Fruit fly (Drosophila melanogaster): Measurements from ENCODE around the gene MED17.

Gene MED17

DNA sequence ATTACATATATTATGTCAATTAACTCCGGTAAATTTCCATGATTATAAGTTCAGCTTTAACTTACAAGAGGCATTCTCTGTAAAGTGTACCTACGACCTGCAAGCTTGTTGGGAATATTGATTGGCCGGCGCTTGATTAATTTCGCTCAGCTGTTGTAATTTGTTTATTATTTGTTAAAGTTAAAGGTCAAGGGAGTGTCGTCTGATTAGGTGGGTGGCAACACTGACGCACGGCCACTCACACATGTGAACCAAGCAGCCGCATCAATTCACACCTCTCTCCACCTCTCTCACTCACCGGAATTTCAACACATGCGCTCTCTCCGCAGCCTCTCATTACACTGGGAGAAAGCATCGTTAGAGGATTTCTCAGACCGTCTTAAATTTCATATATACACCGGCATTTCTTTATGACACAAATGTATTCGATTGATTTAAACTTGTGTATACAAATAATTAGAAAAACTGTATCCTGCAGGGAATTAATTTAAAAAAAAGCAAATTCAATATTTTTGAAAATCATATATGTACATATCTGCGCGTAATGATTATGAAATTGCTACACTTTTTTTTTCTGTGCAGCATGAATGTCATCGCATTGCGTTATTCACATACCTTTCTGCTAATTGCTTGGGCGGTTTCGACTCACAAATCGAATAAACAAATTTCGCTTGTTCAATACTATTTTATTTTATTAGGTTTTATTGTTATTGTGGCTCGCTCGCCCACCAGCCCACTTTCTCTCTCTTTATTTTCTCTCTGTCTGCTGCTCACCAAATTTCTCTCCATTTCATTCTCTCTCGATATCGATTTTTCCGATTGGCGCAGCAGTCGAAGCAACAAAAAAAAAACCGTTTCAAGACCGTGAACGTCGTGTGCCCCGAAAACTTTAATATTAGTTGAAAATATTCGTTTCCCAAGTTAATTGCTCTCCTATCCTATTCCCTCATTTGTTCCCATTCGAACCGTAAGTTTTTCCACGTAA is 16.6 kb upstream of the MED17 start:
- peak; percentile 89 for TF ChIP-seq noc (tag; optimal IDR thresholded peaks at IDR 0.05)

DNA sequence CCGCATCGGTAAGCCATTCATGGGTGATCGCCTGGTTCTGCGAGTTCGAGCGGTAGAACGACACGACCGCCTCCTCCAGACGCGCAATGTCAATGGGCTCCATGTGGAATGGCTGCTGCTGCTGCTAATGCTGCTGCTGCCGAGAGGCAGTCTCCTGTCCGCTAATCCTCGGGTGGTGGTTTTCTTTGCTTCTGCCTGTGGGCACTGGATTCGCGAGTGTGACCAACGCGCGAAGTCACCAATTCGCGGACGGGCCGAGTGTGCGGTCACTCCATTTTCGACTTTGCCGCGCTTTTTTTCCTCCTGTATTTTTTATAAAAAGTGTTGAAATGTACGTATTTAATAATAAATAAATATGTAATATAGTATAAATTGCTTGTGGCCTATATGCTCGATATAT is 5.6 kb upstream of the MED17 start, which contains the start of gene cdm:
TSS of gene cdm (minus strand) at position 236 of the 400 bp plus-strand sequence.
- TF ChIP-seq noc (tag; optimal IDR thresholded peaks at IDR 0.05): no peak

DNA sequence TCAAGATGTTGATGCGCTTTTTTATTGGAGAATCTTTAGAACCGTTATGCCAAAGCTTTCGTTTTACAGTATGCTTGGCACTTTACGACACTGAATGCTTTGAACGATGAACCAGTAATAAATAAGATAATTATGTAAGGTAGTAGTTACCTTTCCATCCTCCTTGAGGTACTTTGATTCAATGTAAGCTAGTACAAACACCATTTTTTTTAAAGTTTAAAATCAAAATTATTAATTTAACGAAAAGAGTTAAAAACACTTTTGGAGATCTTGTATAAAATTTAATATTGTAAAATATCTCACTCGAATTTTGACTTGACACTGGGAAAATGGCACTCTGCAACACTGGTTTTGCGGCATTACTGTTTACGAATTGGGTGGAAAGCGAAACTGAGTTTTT is 3.5 kb upstream of the MED17 start, which contains the start of the genes Arp5 and CG7208:
TSS of gene Arp5 (plus strand) at position 114 of the 400 bp plus-strand sequence.
TSS of gene CG7208 (minus strand) at position 331 of the 400 bp plus-strand sequence.
- TF ChIP-seq noc (tag; optimal IDR thresholded peaks at IDR 0.05): peak; percentile 81

DNA sequence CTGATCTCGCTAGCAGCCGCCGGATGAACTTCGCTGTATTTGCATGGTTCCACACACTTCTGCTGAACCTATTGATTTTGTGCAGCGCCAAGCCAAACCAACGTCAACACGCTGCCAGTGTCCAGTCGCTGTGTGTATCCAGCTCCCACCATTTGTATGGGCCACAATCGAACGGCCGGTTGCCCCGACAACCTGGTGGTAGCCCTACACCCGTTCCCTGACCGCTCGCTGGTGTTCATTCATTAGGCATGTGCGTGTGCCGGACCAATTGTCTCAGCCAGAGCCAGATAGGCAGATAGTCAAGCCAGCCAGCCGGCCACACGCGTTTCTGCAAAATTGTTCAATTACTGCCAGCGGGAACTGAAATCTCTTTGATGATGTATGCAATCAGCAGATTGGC is 3.0 kb downstream of the MED17 start, which contains the start of gene CG14313:
TSS of gene CG14313 (minus strand) at position 101 of the 400 bp plus-strand sequence.
- TF ChIP-seq noc (tag; optimal IDR thresholded peaks at IDR 0.05): no peak

DNA sequence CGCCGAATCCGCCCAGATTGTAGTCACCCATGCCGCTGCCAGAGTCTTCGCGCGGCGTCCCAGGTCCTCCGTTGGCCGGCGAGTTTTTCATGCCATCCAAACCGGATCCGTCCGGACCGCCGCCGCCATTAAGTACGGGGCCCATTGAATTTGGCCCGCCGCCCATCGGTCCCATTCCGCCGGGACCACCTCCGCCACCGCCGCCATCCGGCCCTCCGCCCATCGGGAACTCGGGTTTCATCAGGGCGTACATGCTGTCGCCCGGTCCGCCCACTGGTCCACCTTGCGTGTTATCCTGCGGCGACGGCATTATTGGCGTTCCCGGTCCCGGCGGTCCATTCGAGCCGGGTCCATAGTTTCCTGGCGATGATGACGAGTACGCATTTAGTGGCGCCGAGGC is 6.4 kb downstream of the MED17 start:
- TF ChIP-seq noc (tag; optimal IDR thresholded peaks at IDR 0.05): no peak

DNA sequence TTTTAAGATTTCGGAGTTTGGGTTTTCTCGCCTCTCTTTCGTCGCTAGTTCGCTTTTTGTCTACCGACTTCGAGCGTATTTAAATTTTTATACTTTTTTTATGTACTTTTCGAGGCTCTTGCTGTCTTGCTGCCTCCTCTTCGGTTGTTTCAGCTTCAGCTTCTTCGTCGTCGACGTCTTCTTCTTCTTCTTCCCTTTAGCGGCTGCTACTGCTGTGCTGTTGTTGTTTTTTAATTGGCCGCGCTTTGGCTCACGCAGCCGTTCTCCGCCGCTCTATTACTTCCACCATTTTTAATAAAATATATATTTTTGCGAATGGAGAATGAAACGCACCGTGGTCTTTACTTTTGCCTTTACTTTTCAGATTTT is 7.7 kb downstream of the MED17 start:
- no peak for TF ChIP-seq noc (tag; optimal IDR thresholded peaks at IDR 0.05)

DNA sequence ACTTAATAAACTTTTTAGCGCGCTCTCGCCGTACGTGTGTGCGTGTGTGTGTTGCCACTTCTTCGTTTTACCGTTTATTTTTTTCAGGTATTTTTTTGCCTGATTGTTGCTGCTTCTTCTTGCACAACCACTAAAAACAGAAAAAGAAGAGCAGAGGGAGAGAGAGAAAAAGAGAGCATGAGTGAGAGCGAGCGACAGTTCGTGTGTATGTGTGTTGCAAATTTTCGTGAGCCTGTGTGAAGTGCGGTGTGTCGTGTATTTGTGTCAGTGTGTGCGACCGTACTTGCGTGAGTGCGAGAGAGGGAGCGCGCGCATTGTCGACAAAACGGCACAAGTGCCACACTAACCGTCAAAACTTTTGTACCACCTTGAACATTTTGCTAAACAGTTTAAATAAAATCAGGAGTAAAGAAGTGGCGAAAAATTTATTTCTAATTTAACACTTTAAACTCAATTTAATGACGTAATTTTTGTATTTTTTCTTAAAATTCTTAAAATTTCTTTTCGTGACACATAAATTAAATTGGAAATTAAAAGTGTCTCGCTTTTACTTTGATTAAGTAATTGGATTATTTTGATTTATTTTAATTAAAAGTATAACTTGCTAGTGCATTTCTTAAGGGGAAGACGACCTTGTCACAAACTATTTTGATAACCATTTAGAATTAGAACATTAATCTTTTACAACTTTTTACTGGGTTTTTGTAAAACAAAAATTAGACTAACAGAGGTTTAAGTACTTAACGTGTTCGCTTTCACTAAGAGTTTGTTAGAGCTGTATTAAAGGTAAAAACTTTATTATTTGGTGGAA is 8.3 kb downstream of the MED17 start:
- peak; percentile 51 for TF ChIP-seq noc (tag; optimal IDR thresholded peaks at IDR 0.05)

DNA sequence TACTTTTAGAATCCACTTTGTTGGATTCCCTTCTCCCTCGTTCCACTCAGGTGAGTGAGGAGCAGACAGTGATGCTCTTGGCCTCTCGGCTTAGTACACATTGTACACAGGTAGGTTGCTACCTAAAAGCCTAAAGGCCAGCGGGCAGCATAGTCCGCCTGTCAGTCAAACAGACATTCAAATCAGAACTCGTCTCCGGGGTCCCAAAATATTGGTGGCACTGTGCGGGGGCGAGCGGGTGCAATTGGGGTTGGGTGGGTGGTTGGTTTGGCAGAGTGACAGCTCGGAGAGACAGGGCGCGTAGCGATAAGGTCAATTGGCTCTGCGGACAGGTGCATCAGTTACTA is 8.9 kb downstream of the MED17 start:
- no peak for TF ChIP-seq noc (tag; optimal IDR thresholded peaks at IDR 0.05)

DNA sequence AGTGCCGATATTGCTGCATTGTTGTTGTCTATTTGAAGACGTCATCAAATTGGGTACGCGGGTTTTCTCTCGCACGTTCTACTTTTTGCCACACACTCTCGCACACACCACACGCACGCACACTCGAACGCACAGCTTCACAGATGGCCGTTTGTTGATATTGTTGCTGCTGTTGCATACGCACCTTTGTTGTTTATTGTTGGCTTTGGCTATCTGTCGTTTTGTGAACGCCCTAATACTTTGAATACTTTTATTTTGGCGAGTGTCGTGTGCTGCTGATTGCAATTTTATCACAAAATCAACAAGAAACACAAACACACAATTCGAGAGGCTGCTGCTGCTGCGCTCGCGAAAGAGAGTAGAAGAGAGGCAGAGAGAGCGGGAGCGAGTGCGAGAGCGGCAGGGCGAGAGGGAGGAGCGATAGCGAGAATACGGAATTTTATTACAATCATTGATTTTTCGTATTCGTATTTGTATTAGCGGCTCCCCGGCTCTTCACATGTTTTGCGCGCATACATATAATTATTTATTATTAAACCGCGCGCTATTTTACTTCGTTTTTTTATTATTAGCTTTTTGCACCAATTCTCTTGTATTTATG is 9.7 kb downstream of the MED17 start:
- peak; percentile 50 for TF ChIP-seq noc (tag; optimal IDR thresholded peaks at IDR 0.05)

DNA sequence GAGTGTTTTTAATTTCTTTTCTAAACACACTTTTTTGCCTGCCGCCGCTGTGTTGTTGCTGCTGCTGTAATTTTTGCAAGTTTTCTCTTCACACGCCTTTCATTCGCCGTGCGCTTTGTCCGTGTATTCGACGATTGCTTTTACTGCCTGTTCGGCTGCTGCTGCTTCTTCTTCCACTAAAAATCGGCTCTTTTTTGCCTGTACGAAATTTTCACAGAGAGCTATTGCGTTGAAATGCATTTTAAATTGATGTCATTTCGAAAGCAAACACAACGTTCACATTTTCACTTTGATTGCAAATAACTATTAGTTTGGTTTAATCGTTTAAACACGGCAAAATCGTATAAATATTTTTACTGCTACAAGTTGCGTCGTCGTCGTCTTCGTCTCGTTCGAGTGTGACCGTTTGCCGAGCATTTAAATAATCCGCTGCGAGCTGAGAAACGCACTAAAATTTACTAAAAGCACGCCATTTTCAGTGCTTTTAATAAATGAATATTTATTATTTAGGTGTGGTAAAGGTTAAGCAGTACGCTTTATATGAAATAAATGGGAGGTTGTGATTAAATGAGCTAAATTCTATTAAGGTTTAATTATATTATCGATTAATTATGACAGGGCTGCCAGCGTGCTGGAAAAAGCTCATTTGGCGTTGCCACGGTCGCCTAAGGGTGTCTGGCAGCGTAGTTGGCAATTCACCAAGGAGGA is 10.5 kb downstream of the MED17 start, which contains the start of the genes Ssdp and CG7985:
TSS of gene Ssdp (minus strand) at position 419 of the 708 bp plus-strand sequence.
TSS of gene CG7985 (plus strand) at position 681 of the 708 bp plus-strand sequence.
- TF ChIP-seq noc (tag; optimal IDR thresholded peaks at IDR 0.05): no peak

DNA sequence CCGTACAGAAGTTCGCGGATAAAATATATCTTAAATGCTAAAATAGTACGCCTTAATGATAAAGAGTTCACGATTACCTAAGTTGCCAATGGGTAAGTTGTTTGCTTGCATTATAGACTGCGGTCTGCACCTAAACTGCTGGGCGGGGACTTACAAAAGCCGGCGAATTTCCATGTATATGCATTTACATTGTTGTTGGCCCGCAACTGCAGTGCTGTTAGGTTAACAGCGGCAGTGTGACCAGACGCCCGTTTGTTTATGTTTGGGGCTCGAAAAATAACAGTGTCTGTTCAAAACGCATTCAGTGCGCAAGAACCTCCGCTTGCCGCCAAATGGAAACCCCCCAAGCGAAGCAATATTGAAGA is 11.0 kb downstream of the MED17 start:
- no peak for TF ChIP-seq noc (tag; optimal IDR thresholded peaks at IDR 0.05)

DNA sequence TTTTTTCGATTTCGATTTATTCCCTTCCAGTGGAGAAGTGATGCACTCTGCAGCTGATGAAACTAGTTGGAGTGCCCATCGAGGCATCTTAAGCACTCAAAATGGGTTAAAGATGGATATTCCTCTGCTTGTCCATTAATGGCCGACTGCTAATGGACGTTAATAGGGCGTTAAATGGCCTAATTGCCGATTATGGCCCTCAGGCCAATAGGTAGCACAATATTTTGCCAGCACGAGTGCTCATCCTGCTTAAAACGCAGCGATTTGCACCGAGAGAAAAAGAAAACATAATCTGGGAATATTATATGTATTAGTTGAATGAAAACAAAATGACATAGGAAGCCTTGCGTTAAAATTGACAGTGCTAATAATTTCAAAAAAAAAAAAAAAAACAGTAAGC is 19.6 kb downstream of the MED17 start, which contains the start of gene CG44158:
TSS of gene CG44158 (plus strand) at position 301 of the 400 bp plus-strand sequence.
- no peak for TF ChIP-seq noc (tag; optimal IDR thresholded peaks at IDR 0.05)

DNA sequence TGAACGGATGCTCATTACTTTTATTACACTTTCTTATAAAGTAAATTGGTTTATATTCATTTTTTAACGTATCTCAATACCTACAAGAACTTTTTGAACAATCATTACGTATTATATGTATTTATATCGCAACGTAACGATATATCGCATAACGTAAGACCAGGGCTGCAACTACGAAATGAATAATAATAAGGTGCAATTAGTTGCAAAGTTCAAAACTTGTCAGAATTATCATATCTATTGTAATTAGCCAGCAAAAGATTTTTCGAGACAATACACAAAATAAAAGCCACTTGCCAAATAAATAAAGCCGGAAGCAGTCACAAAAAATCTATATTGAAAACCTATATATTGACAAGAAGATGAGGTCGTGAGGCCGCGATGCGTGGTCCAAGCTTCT is 26.4 kb downstream of the MED17 start:
- TF ChIP-seq noc (tag; optimal IDR thresholded peaks at IDR 0.05): no peak

DNA sequence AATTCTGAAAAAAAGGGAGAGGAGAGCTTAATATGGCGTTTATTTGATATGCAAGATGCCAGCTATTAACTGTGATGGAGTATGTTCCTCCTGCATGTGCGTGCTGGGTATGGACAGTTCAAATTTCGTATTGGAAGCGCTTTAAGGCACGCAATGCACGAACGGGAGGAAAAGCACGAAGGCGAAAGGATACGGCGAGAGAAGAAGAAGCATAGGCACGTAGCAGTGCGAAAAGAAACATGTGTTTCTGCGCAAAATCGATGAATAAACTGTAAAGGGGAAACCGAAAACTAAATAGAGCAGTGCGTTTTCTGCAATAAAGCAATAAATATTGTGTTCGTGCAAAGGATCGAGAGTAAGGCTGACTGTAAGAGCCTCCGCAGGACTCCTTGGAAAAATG is 27.0 kb downstream of the MED17 start, which contains the start of gene CG14314:
TSS of gene CG14314 (plus strand) at position 243 of the 400 bp plus-strand sequence.
- TF ChIP-seq noc (tag; optimal IDR thresholded peaks at IDR 0.05): no peak

DNA sequence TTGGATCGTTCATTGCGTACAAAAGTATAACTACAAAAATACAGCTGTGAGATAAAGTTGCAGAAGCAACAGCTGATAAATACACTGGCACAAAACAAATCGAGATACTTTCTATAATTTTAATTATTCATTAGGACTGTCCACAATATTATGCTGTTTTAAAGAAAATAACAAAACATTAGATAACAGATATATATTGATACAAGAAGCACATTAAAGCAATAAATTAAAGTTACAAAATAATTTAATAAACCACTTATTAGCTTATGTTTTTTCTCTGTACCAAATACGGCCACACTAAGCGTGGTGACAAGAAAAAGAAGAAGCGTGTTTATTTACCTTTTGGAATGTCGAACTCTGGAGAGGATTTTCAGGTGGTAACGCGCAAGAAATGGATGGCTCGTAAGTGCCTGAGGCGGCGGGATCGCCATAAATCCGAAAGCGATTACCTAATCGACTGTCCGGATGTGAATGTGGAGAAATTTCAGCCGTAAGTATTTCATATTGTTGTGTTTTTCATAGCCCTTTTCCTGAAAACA is 31.4 kb downstream of the MED17 start, which contains the start of the genes CG7988 and CG7183:
TSS of gene CG7988 (plus strand) at position 316 of the 539 bp plus-strand sequence.
TSS of gene CG7183 (minus strand) at position 489 of the 539 bp plus-strand sequence.
- peak; percentile 92 for TF ChIP-seq noc (tag; optimal IDR thresholded peaks at IDR 0.05)

Measured in whole organism, larva.